Fruit fly (Drosophila melanogaster) whole organism, embryonic: ENCODE measurements around the gene mldr.

Experiments used
- Adf1 ChIP-seq: fragments of 200-800 bp; sonication (Bioruptor generic); IDR thresholded peaks from 2 replicates; pipeline ENCODE4 v1.3.6; 2022; ENCODE audit warnings: missing biosample characterization, missing genetic modification characterization
- Asciz ChIP-seq: fragments of 200-800 bp; sonication (Bioruptor generic); optimal IDR thresholded peaks from 2 replicates; lab custom pipeline; 2017; ENCODE audit warnings: missing biosample characterization, mild to moderate bottlenecking, missing genetic modification characterization, missing genetic modification reagents
- Atf3 ChIP-seq: fragments of 200-800 bp; sonication (Bioruptor generic); optimal IDR thresholded peaks from 3 replicates; lab custom pipeline; 2016; ENCODE audit warnings: missing biosample characterization, missing genetic modification characterization
- B-H1 ChIP-seq: fragments of 200-800 bp; sonication (Bioruptor generic); IDR thresholded peaks from 3 replicates; pipeline ENCODE4 v1.3.6; 2022; ENCODE audit warnings: missing biosample characterization, missing genetic modification characterization
- CG10959 ChIP-seq: fragments of 200-800 bp; sonication (Bioruptor generic); IDR thresholded peaks from 2 replicates; pipeline ENCODE4 v1.3.6; 2022; ENCODE audit warnings: missing biosample characterization, missing genetic modification characterization
- CG10979 ChIP-seq: fragments of 200-800 bp; sonication (Bioruptor generic); optimal IDR thresholded peaks from 2 replicates; lab custom pipeline; 2018; ENCODE audit warnings: missing biosample characterization, mild to moderate bottlenecking, missing genetic modification characterization, moderate library complexity
- CG12299 ChIP-seq: fragments of 200-800 bp; sonication (Bioruptor generic); optimal IDR thresholded peaks from 2 replicates; lab custom pipeline; 2018; ENCODE audit warnings: missing biosample characterization, mild to moderate bottlenecking, missing genetic modification characterization
- CG1529 ChIP-seq: fragments of 200-800 bp; sonication (Bioruptor generic); optimal IDR thresholded peaks from 3 replicates; lab custom pipeline; 2018; ENCODE audit warnings: missing biosample characterization, missing genetic modification characterization
- CG16863 ChIP-seq: fragments of 200-800 bp; sonication (Bioruptor generic); optimal IDR thresholded peaks from 3 replicates; lab custom pipeline; 2016; ENCODE audit warnings: missing biosample characterization, missing genetic modification characterization
- CG17186 ChIP-seq: fragments of 200-800 bp; sonication (Bioruptor generic); optimal IDR thresholded peaks from 3 replicates; lab custom pipeline; 2017; ENCODE audit warnings: missing biosample characterization, missing genetic modification reagents, missing genetic modification characterization
- CG17612 ChIP-seq: fragments of 200-800 bp; sonication (Bioruptor generic); IDR thresholded peaks from 2 replicates; pipeline ENCODE4 v1.3.6; 2022; ENCODE audit warnings: missing biosample characterization, missing genetic modification characterization
- CG1792 ChIP-seq: fragments of 200-800 bp; sonication (Bioruptor generic); optimal IDR thresholded peaks from 2 replicates; lab custom pipeline; 2016; ENCODE audit warnings: missing biosample characterization, missing genetic modification characterization
- CG18262 ChIP-seq: fragments of 200-800 bp; optimal IDR thresholded peaks from 3 replicates; lab custom pipeline; 2019; ENCODE audit warnings: missing biosample characterization, mild to moderate bottlenecking, missing genetic modification characterization, moderate library complexity
- CG2116 ChIP-seq: fragments of 200-800 bp; sonication (Bioruptor generic); optimal IDR thresholded peaks from 3 replicates; lab custom pipeline; 2018; ENCODE audit warnings: missing biosample characterization, mild to moderate bottlenecking, missing genetic modification characterization
- CG3407 ChIP-seq: fragments of 200-800 bp; sonication (Bioruptor generic); optimal IDR thresholded peaks from 2 replicates; lab custom pipeline; 2018; ENCODE audit warnings: missing biosample characterization, mild to moderate bottlenecking, missing genetic modification characterization
- CG34224 ChIP-seq: fragments of 200-800 bp; sonication (Bioruptor generic); IDR thresholded peaks from 3 replicates; pipeline ENCODE4 v1.3.6; 2022; ENCODE audit warnings: missing biosample characterization, missing genetic modification characterization; ENCODE audit not compliant: partially characterized antibody
- CG3995 ChIP-seq: fragments of 200-800 bp; sonication (Bioruptor generic); optimal IDR thresholded peaks from 3 replicates; lab custom pipeline; 2016; ENCODE audit warnings: missing biosample characterization, missing genetic modification characterization
- CG4282 ChIP-seq: fragments of 200-800 bp; sonication (Bioruptor generic); optimal IDR thresholded peaks from 2 replicates; lab custom pipeline; 2016; ENCODE audit warnings: missing biosample characterization, missing genetic modification characterization
- CG9932 ChIP-seq: fragments of 200-800 bp; sonication (Bioruptor generic); IDR thresholded peaks from 2 replicates; pipeline ENCODE4 v1.3.6; 2022; ENCODE audit warnings: missing biosample characterization, missing genetic modification characterization
- Dbx ChIP-seq: fragments of 200-800 bp; sonication (Bioruptor generic); IDR thresholded peaks from 3 replicates; pipeline ENCODE4 v1.3.6; 2022; ENCODE audit warnings: missing biosample characterization, missing genetic modification characterization
- Dip3 ChIP-seq: fragments of 200-800 bp; sonication (Bioruptor generic); optimal IDR thresholded peaks from 3 replicates; lab custom pipeline; 2016; ENCODE audit warnings: missing biosample characterization, missing genetic modification characterization
- Gsc ChIP-seq: fragments of 200-800 bp; sonication (Bioruptor generic); IDR thresholded peaks from 2 replicates; pipeline ENCODE4 v1.3.6; 2022; ENCODE audit warnings: missing biosample characterization, missing genetic modification characterization
- HLH4C ChIP-seq: fragments of 200-800 bp; sonication (Bioruptor generic); IDR thresholded peaks from 3 replicates; pipeline ENCODE4 v1.3.6; 2022; ENCODE audit warnings: missing biosample characterization, missing genetic modification characterization; ENCODE audit not compliant: partially characterized antibody
- HmgZ ChIP-seq: fragments of 200-800 bp; sonication (Bioruptor generic); optimal IDR thresholded peaks from 2 replicates; lab custom pipeline; 2018; ENCODE audit warnings: missing biosample characterization, mild to moderate bottlenecking, missing genetic modification characterization
- Kr ChIP-seq: fragments of 200-800 bp; sonication (Bioruptor generic); optimal IDR thresholded peaks from 2 replicates; lab custom pipeline; 2017; ENCODE audit warnings: missing biosample characterization, mild to moderate bottlenecking, missing genetic modification characterization
- Meics ChIP-seq: fragments of 200-800 bp; sonication (Bioruptor generic); optimal IDR thresholded peaks from 2 replicates; lab custom pipeline; 2017; ENCODE audit warnings: missing biosample characterization, mild to moderate bottlenecking, missing genetic modification characterization
- Nf-YA ChIP-seq: fragments of 200-800 bp; sonication (Bioruptor generic); IDR thresholded peaks from 2 replicates; pipeline ENCODE4 v1.3.6; 2022; ENCODE audit warnings: missing biosample characterization, missing genetic modification characterization
- Oaz ChIP-seq: fragments of 200-800 bp; sonication (Bioruptor generic); IDR thresholded peaks from 2 replicates; pipeline ENCODE4 v1.3.6; 2022; ENCODE audit warnings: missing biosample characterization, missing genetic modification characterization
- Side ChIP-seq: fragments of 200-800 bp; sonication (Bioruptor generic); optimal IDR thresholded peaks from 2 replicates; lab custom pipeline; 2016; ENCODE audit warnings: missing biosample characterization, missing genetic modification characterization
- cad ChIP-seq: fragments of >200 bp; optimal IDR thresholded peaks from 2 replicates; lab custom pipeline; 2017; ENCODE audit warnings: missing biosample characterization, missing genetic modification characterization
- ci ChIP-seq: fragments of 200-800 bp; sonication (Bioruptor generic); IDR thresholded peaks from 3 replicates; pipeline ENCODE4 v1.3.6; 2022; ENCODE audit warnings: missing biosample characterization, missing genetic modification characterization
- crol ChIP-seq: fragments of 200-800 bp; sonication (Bioruptor generic); IDR thresholded peaks from 2 replicates; pipeline ENCODE4 v1.3.6; 2022; ENCODE audit warnings: missing biosample characterization, missing genetic modification characterization
- crp ChIP-seq, 2 experiments: fragments of 200-800 bp; sonication (Bioruptor generic); optimal IDR thresholded peaks; 2 replicates in 1 of 2; 3 replicates in 1 of 2; lab custom pipeline; 2017; ENCODE audit warnings: missing biosample characterization in 2 of 2, missing genetic modification characterization in 2 of 2, mild to moderate bottlenecking in 1 of 2, moderate library complexity in 1 of 2
- emc ChIP-seq: fragments of 200-800 bp; sonication (Bioruptor generic); optimal IDR thresholded peaks from 2 replicates; lab custom pipeline; 2016; ENCODE audit warnings: missing biosample characterization, missing genetic modification characterization
- fd102C ChIP-seq: fragments of 200-800 bp; sonication (Bioruptor generic); optimal IDR thresholded peaks from 2 replicates; lab custom pipeline; 2018; ENCODE audit warnings: missing biosample characterization, mild to moderate bottlenecking, missing genetic modification characterization, moderate library complexity
- fd3F ChIP-seq: fragments of 200-800 bp; sonication (Bioruptor generic); optimal IDR thresholded peaks from 2 replicates; lab custom pipeline; 2018; ENCODE audit warnings: missing biosample characterization, mild to moderate bottlenecking, missing genetic modification characterization, moderate library complexity
- fu2 ChIP-seq: fragments of 200-800 bp; sonication (Bioruptor generic); optimal IDR thresholded peaks from 2 replicates; lab custom pipeline; 2016; ENCODE audit warnings: missing biosample characterization, missing genetic modification characterization
- grau ChIP-seq: fragments of 200-800 bp; optimal IDR thresholded peaks from 3 replicates; lab custom pipeline; 2019; ENCODE audit warnings: missing biosample characterization, mild to moderate bottlenecking, missing genetic modification characterization, moderate library complexity
- her ChIP-seq: fragments of 200-800 bp; sonication (Bioruptor generic); optimal IDR thresholded peaks from 2 replicates; lab custom pipeline; 2016; ENCODE audit warnings: missing biosample characterization, missing genetic modification characterization
- maf-S ChIP-seq: fragments of 200-800 bp; sonication (Bioruptor generic); optimal IDR thresholded peaks from 2 replicates; lab custom pipeline; 2016; ENCODE audit warnings: missing biosample characterization, missing genetic modification characterization
- nerfin-1 ChIP-seq: fragments of 200-800 bp; sonication (Bioruptor generic); optimal IDR thresholded peaks from 3 replicates; lab custom pipeline; 2019; ENCODE audit warnings: missing biosample characterization, mild to moderate bottlenecking, missing genetic modification characterization, moderate library complexity
- nerfin-2 ChIP-seq: fragments of 200-800 bp; sonication (Bioruptor generic); IDR thresholded peaks from 2 replicates; pipeline ENCODE4 v1.3.6; 2022; ENCODE audit warnings: missing biosample characterization, missing genetic modification characterization; ENCODE audit not compliant: partially characterized antibody
- otp ChIP-seq: fragments of 200-800 bp; sonication (Bioruptor generic); IDR thresholded peaks from 3 replicates; pipeline ENCODE4, ENCODE4 v1.3.6; 2022; ENCODE audit warnings: missing biosample characterization, missing genetic modification characterization
- pho ChIP-seq: fragments of 200-800 bp; sonication (Bioruptor generic); optimal IDR thresholded peaks from 2 replicates; lab custom pipeline; 2016; ENCODE audit warnings: missing biosample characterization, missing genetic modification characterization
- pros ChIP-seq: fragments of 200-800 bp; sonication (Bioruptor generic); optimal IDR thresholded peaks from 3 replicates; lab custom pipeline; 2019; ENCODE audit warnings: missing biosample characterization, mild to moderate bottlenecking, missing genetic modification characterization, moderate library complexity
- sim ChIP-seq: fragments of 200-800 bp; sonication (Bioruptor generic); IDR thresholded peaks from 2 replicates; pipeline ENCODE4 v1.3.6; 2022; ENCODE audit warnings: missing biosample characterization, missing genetic modification characterization
- slou ChIP-seq: fragments of 200-800 bp; sonication (Bioruptor generic); optimal IDR thresholded peaks from 3 replicates; lab custom pipeline; 2016; ENCODE audit warnings: missing biosample characterization, missing genetic modification characterization
- ssp ChIP-seq: fragments of 200-800 bp; sonication (Bioruptor generic); IDR thresholded peaks from 2 replicates; pipeline ENCODE4 v1.3.6; 2022; ENCODE audit warnings: missing biosample characterization, missing genetic modification characterization
- sug ChIP-seq: fragments of 200-800 bp; optimal IDR thresholded peaks from 2 replicates; lab custom pipeline; 2019; ENCODE audit warnings: missing biosample characterization, mild to moderate bottlenecking, missing genetic modification characterization, moderate library complexity
- tgo ChIP-seq: fragments of 200-800 bp; sonication (Bioruptor generic); IDR thresholded peaks from 3 replicates; pipeline ENCODE4 v1.3.6; 2022; ENCODE audit warnings: missing biosample characterization, missing genetic modification characterization
- tin ChIP-seq: fragments of 200-800 bp; sonication (Bioruptor generic); optimal IDR thresholded peaks from 3 replicates; lab custom pipeline; 2016; ENCODE audit warnings: missing biosample characterization, missing genetic modification characterization

mldr gene

DNA sequence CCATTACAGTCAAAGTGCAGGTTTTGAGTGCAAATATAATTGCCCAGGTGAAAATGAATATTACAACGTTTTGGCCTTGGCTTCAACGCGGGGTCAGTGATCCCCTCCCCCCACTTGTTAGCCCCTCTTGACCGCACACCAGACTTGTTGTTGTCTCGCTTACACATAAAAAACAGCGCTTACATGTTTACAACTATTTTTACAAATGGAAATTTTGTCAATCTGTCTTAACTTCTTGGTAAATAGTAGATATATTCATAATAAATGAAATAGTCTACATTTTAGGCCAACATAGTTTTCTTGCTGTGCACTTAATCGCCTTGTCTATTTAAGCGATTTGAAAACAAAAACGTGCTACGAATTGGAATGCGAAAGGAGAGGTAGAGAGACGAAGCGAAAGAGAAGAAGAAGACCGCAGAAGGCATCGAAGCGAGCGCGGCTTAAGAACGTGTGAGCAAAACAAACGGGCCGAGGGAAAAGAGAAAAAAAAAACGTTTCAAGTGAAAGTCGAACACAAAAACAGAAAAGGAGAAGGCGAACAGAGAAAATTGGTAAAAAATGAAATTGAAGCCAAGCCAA, 49.0 kb downstream of the mldr start (continued):
- TF ChIP-seq Dip3 (GFP tag; lab: Kevin White, UChicago) (peak; percentile 51), cad (no peak), Adf1 (no peak; the same call in 1 of the 2 replicates), Dbx (GFP tag; lab: Robert Waterston, UW) (peak; percentile 55; the same call in 1 of the 3 replicates), CG10959 (GFP tag; lab: Robert Waterston, UW) (no peak), sim (GFP tag; lab: Robert Waterston, UW) (peak; percentile 18; the same call in 1 of the 2 replicates), CG18262 (peak; percentile 35), fd3F (GFP tag; lab: Kevin White, UChicago) (peak; percentile 20), Oaz (GFP tag; lab: Robert Waterston, UW) (no peak), nerfin-1 (tag; lab: Kevin White, UChicago) (no peak), emc (GFP tag; lab: Kevin White, UChicago) (no peak), CG1792 (GFP tag; lab: Kevin White, UChicago) (no peak), CG16863 (GFP tag; lab: Kevin White, UChicago) (no peak), Side (GFP tag; lab: Kevin White, UChicago) (no peak), pho (GFP tag; lab: Kevin White, UChicago) (no peak), CG1529 (peak; percentile 23), CG3995 (no peak), maf-S (GFP tag; lab: Kevin White, UChicago) (peak; percentile 17), CG9932 (GFP tag; lab: Robert Waterston, UW) (peak; percentile 64), CG17186 (GFP tag; lab: Kevin White, UChicago) (no peak), CG12299 (tag; lab: Kevin White, UChicago) (peak; percentile 23), fd102C (GFP tag; lab: Kevin White, UChicago) (no peak), Gsc (0 out of 2 replicates have a peak, but pooled peaks have one; percentile 18), Meics (no peak), sug (no peak), ci (peak; percentile 87), HmgZ (peak; percentile 25), HLH4C (GFP tag; lab: Robert Waterston, UW) (no peak), fu2 (GFP tag; lab: Kevin White, UChicago) (no peak), ssp (GFP tag; lab: Robert Waterston, UW) (peak; percentile 57), grau (tag; lab: Kevin White, UChicago) (peak; percentile 63), crp (GFP tag; optimal IDR thresholded peaks at IDR 0.05; lab: Kevin White, UChicago) (no peak), tgo (peak; percentile 68), Atf3 (GFP tag; lab: Kevin White, UChicago) (no peak), CG34224 (GFP tag; lab: Robert Waterston, UW) (no peak), otp (GFP tag; lab: Robert Waterston, UW) (peak; percentile 30; the same call in 1 of the 3 replicates), tin (GFP tag; lab: Kevin White, UChicago) (peak; percentile 9), Kr (no peak), B-H1 (GFP tag; lab: Robert Waterston, UW) (peak; percentile 32; the same call in 2 of the 3 replicates), CG3407 (peak; percentile 28), Asciz (peak; percentile 34), pros (GFP tag; lab: Kevin White, UChicago) (no peak), crol (GFP tag; lab: Robert Waterston, UW) (peak; percentile 44), CG4282 (GFP tag; lab: Kevin White, UChicago) (no peak), Nf-YA (GFP tag; lab: Robert Waterston, UW) (peak; percentile 62), slou (no peak), CG2116 (no peak), nerfin-2 (no peak), CG17612 (GFP tag; lab: Robert Waterston, UW) (no peak), her (GFP tag; lab: Kevin White, UChicago) (no peak), CG10979 (tag; lab: Kevin White, UChicago) (peak; percentile 50)
